Worm (Caenorhabditis elegans): ENCODE results near the gene T05A7.12.

DNA sequence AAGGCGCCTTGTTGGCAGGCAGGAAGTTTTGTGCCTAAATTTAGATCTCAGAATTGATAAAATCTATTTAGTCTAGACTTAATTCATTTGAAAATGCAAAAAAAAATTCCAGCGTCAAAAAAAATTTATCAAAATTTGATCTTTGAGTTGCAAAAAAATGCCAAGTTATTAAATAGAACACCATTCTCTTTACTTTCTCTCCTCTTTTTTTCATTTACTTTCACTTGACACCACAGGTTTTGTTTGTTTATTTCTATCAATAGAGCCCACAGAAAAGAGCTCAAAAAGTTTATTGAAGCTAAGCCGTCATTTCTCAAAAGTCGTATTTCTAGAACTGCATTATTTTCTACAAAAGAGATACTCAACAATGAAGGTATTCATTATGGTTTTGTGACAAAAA is 50.4 kb downstream of the T05A7.12 start, which contains the start of gene pqn-35:
- TF ChIP-seq blmp-1 (tag; optimal IDR thresholded peaks at IDR 0.05) (no peak), nhr-76 (tag; optimal IDR thresholded peaks at IDR 0.05) (no peak), snpc-4 (tag; optimal IDR thresholded peaks at IDR 0.05) (no peak), mab-5 (tag; optimal IDR thresholded peaks at IDR 0.05) (no peak), ceh-83 (GFP tag; optimal IDR thresholded peaks at IDR 0.05) (no peak), unc-62 (GFP tag; optimal IDR thresholded peaks at IDR 0.05) (no peak), elt-1 (tag; optimal IDR thresholded peaks at IDR 0.05; ENCODE audit: borderline replicate concordance, insufficient read depth) (no peak), tbx-8 (GFP tag; optimal IDR thresholded peaks at IDR 0.05) (no peak), ztf-11 (tag; optimal IDR thresholded peaks at IDR 0.05) (no peak), lsy-2 (tag; optimal IDR thresholded peaks at IDR 0.05) (no peak), mep-1 (tag; optimal IDR thresholded peaks at IDR 0.05) (no peak), nhr-28 (tag; optimal IDR thresholded peaks at IDR 0.05) (no peak), nhr-237 (tag; optimal IDR thresholded peaks at IDR 0.05) (no peak)
